Fruit fly (Drosophila melanogaster) whole organism, prepupa: Measurements from ENCODE around the gene Obp28a.

Source experiments
- Blimp-1 ChIP-seq: fragments of 200-800 bp; sonication (Bioruptor generic); optimal IDR thresholded peaks from 3 replicates; lab custom pipeline; 2017; ENCODE audit warnings: missing biosample characterization, missing genetic modification characterization, mild to moderate bottlenecking, moderate library complexity, missing genetic modification reagents
- CG10631 ChIP-seq: fragments of 200-800 bp; sonication (Bioruptor generic); optimal IDR thresholded peaks from 2 replicates; lab custom pipeline; 2016; ENCODE audit warnings: missing biosample characterization, missing genetic modification characterization
- CG10669 ChIP-seq: fragments of 200-800 bp; sonication (Bioruptor generic); optimal IDR thresholded peaks from 3 replicates; lab custom pipeline; 2018; ENCODE audit warnings: missing biosample characterization, mild to moderate bottlenecking, missing genetic modification characterization, moderate library complexity
- CG11294 ChIP-seq: fragments of 200-800 bp; sonication (Bioruptor generic); IDR thresholded peaks from 2 replicates; pipeline ENCODE4 v1.3.6; 2022; ENCODE audit warnings: missing biosample characterization, missing genetic modification characterization
- CG11902 ChIP-seq: fragments of 200-800 bp; sonication (Bioruptor generic); optimal IDR thresholded peaks from 3 replicates; lab custom pipeline; 2016; ENCODE audit warnings: missing biosample characterization, missing genetic modification characterization
- CG1621 ChIP-seq: fragments of 200-800 bp; sonication (Bioruptor generic); optimal IDR thresholded peaks from 3 replicates; lab custom pipeline; 2018; ENCODE audit warnings: missing biosample characterization, mild to moderate bottlenecking, missing genetic modification characterization
- CG32006 ChIP-seq: fragments of 200-800 bp; sonication (Bioruptor generic); optimal IDR thresholded peaks from 3 replicates; lab custom pipeline; 2017; ENCODE audit warnings: missing biosample characterization, mild to moderate bottlenecking, missing genetic modification characterization
- CG6163 ChIP-seq: fragments of 200-800 bp; sonication (Bioruptor generic); IDR thresholded peaks from 3 replicates; pipeline ENCODE4 v1.3.6; 2022; ENCODE audit warnings: missing biosample characterization, missing genetic modification characterization
- CG6276 ChIP-seq: fragments of 200-800 bp; sonication (Bioruptor generic); optimal IDR thresholded peaks from 2 replicates; lab custom pipeline; 2017; ENCODE audit warnings: missing biosample characterization, mild to moderate bottlenecking, missing genetic modification characterization
- CG6808 ChIP-seq: fragments of 200-800 bp; sonication (Bioruptor generic); optimal IDR thresholded peaks from 3 replicates; lab custom pipeline; 2017; ENCODE audit warnings: missing biosample characterization, missing genetic modification characterization, mild to moderate bottlenecking, moderate library complexity, missing genetic modification reagents
- CG7368 ChIP-seq: fragments of 200-800 bp; sonication (Bioruptor generic); optimal IDR thresholded peaks from 3 replicates; lab custom pipeline; 2016; ENCODE audit warnings: missing biosample characterization, missing genetic modification characterization
- CG8119 ChIP-seq: fragments of 200-800 bp; sonication (Bioruptor generic); IDR thresholded peaks from 3 replicates; pipeline ENCODE4 v1.3.6; 2022; ENCODE audit warnings: missing biosample characterization, missing genetic modification characterization
- CG8319 ChIP-seq: fragments of 200-800 bp; sonication (Bioruptor generic); optimal IDR thresholded peaks from 3 replicates; lab custom pipeline; 2016; ENCODE audit warnings: missing biosample characterization, missing genetic modification characterization
- CG9139 ChIP-seq: fragments of 200-800 bp; sonication (Bioruptor generic); optimal IDR thresholded peaks from 3 replicates; lab custom pipeline; 2017; ENCODE audit warnings: missing biosample characterization, mild to moderate bottlenecking, missing genetic modification characterization
- Eip75B ChIP-seq: fragments of 200-800 bp; sonication (Bioruptor generic); optimal IDR thresholded peaks from 3 replicates; lab custom pipeline; 2016; ENCODE audit warnings: missing biosample characterization, missing genetic modification characterization
- Eip78C ChIP-seq: fragments of 200-800 bp; sonication (Bioruptor generic); peaks from one replicate; lab custom pipeline; 2016; ENCODE audit warnings: missing biosample characterization, missing genetic modification characterization
- Eip93F ChIP-seq: fragments of 200-800 bp; sonication (Bioruptor generic); optimal IDR thresholded peaks from 2 replicates; lab custom pipeline; 2016; ENCODE audit warnings: missing biosample characterization, mild to moderate bottlenecking, missing genetic modification characterization
- Ets21C ChIP-seq: fragments of 200-800 bp; sonication (Bioruptor generic); optimal IDR thresholded peaks from 3 replicates; lab custom pipeline; 2016; ENCODE audit warnings: missing biosample characterization, missing genetic modification characterization
- Ets96B ChIP-seq: fragments of 200-800 bp; optimal IDR thresholded peaks from 2 replicates; lab custom pipeline; 2019; ENCODE audit warnings: missing biosample characterization, mild to moderate bottlenecking, missing genetic modification characterization, moderate library complexity
- Hr38 ChIP-seq: sonication (Bioruptor generic); optimal IDR thresholded peaks from 2 replicates; lab custom pipeline; 2016; ENCODE audit warnings: missing biosample characterization, missing genetic modification characterization
- Hr39 ChIP-seq: fragments of 200-800 bp; sonication (Bioruptor generic); optimal IDR thresholded peaks from 2 replicates; lab custom pipeline; 2016; ENCODE audit warnings: missing biosample characterization, missing genetic modification characterization
- Hr4 ChIP-seq: fragments of 200-800 bp; sonication (Bioruptor generic); optimal IDR thresholded peaks from 3 replicates; lab custom pipeline; 2016; ENCODE audit warnings: missing biosample characterization, missing genetic modification characterization
- Met ChIP-seq: fragments of 200-800 bp; sonication (Bioruptor generic); optimal IDR thresholded peaks from 3 replicates; lab custom pipeline; 2016; ENCODE audit warnings: missing biosample characterization, missing genetic modification characterization
- OdsH ChIP-seq: fragments of 200-800 bp; sonication (Bioruptor generic); optimal IDR thresholded peaks from 3 replicates; lab custom pipeline; 2016; ENCODE audit warnings: missing biosample characterization, missing genetic modification characterization
- Smox ChIP-seq: fragments of 200-800 bp; sonication (Bioruptor generic); optimal IDR thresholded peaks from 3 replicates; lab custom pipeline; 2016; ENCODE audit warnings: missing biosample characterization, missing genetic modification characterization
- Sox102F ChIP-seq: fragments of 200-800 bp; sonication (Bioruptor generic); optimal IDR thresholded peaks from 2 replicates; lab custom pipeline; 2016; ENCODE audit warnings: missing biosample characterization, mild to moderate bottlenecking, missing genetic modification characterization
- Sox14 ChIP-seq: fragments of 200-800 bp; sonication (Bioruptor generic); optimal IDR thresholded peaks from 3 replicates; lab custom pipeline; 2016; ENCODE audit warnings: missing biosample characterization, missing genetic modification characterization
- achi ChIP-seq: fragments of 200-800 bp; sonication (Bioruptor generic); optimal IDR thresholded peaks from 3 replicates; lab custom pipeline; 2016; ENCODE audit warnings: missing biosample characterization, missing genetic modification characterization
- dac ChIP-seq: fragments of 200-800 bp; sonication (Bioruptor generic); optimal IDR thresholded peaks from 2 replicates; lab custom pipeline; 2017; ENCODE audit warnings: missing biosample characterization, mild to moderate bottlenecking, missing genetic modification characterization
- dsx ChIP-seq: fragments of 200-800 bp; optimal IDR thresholded peaks from 3 replicates; lab custom pipeline; 2019; ENCODE audit warnings: missing biosample characterization, mild to moderate bottlenecking, missing genetic modification characterization, moderate library complexity; ENCODE audit not compliant: poor library complexity, severe bottlenecking
- eg ChIP-seq: fragments of 200-800 bp; sonication (Bioruptor generic); IDR thresholded peaks from 3 replicates; pipeline ENCODE4 v1.3.6; 2022; ENCODE audit warnings: missing biosample characterization, missing genetic modification characterization
- esn ChIP-seq: fragments of 200-800 bp; sonication (Bioruptor generic); optimal IDR thresholded peaks from 2 replicates; lab custom pipeline; 2016; ENCODE audit warnings: missing biosample characterization, mild to moderate bottlenecking, missing genetic modification characterization, moderate library complexity
- lz ChIP-seq: fragments of 200-800 bp; sonication (Bioruptor generic); optimal IDR thresholded peaks from 3 replicates; lab custom pipeline; 2016; ENCODE audit warnings: missing biosample characterization, missing genetic modification characterization
- net ChIP-seq: fragments of 200-800 bp; sonication (Bioruptor generic); optimal IDR thresholded peaks from 3 replicates; lab custom pipeline; 2016; ENCODE audit warnings: missing biosample characterization, missing genetic modification characterization
- pdm3 ChIP-seq: fragments of 200-800 bp; sonication (Bioruptor generic); optimal IDR thresholded peaks from 3 replicates; lab custom pipeline; 2016; ENCODE audit warnings: missing biosample characterization, missing genetic modification characterization
- salr ChIP-seq, 2 experiments: fragments of 200-800 bp; sonication (Bioruptor generic); optimal IDR thresholded peaks; 3 replicates each; lab custom pipeline; 2016 to 2018; ENCODE audit warnings: missing biosample characterization in 2 of 2, missing genetic modification characterization in 2 of 2, mild to moderate bottlenecking in 1 of 2
- spab ChIP-seq: fragments of 200-800 bp; sonication (Bioruptor generic); optimal IDR thresholded peaks from 2 replicates; lab custom pipeline; 2017; ENCODE audit warnings: missing biosample characterization, mild to moderate bottlenecking, missing genetic modification characterization, missing genetic modification reagents
- ss ChIP-seq, 2 experiments: fragments of 200-800 bp; sonication (Bioruptor generic); optimal IDR thresholded peaks; 2 replicates in 1 of 2; 3 replicates in 1 of 2; lab custom pipeline; 2017 to 2018; ENCODE audit warnings: mild to moderate bottlenecking in 2 of 2, missing biosample characterization in 2 of 2, missing genetic modification characterization in 2 of 2, moderate library complexity in 1 of 2
- svp ChIP-seq: fragments of 200-800 bp; sonication (Bioruptor generic); peaks from one replicate; lab custom pipeline; 2016; ENCODE audit warnings: missing biosample characterization, missing genetic modification characterization
- topi ChIP-seq: fragments of 200-800 bp; sonication (Bioruptor generic); optimal IDR thresholded peaks from 3 replicates; lab custom pipeline; 2016; ENCODE audit warnings: missing biosample characterization, missing genetic modification characterization
- vri ChIP-seq: fragments of 200-800 bp; sonication (Bioruptor generic); optimal IDR thresholded peaks from 3 replicates; lab custom pipeline; 2016; ENCODE audit warnings: missing biosample characterization, mild to moderate bottlenecking, missing genetic modification characterization

Obp28a gene

DNA sequence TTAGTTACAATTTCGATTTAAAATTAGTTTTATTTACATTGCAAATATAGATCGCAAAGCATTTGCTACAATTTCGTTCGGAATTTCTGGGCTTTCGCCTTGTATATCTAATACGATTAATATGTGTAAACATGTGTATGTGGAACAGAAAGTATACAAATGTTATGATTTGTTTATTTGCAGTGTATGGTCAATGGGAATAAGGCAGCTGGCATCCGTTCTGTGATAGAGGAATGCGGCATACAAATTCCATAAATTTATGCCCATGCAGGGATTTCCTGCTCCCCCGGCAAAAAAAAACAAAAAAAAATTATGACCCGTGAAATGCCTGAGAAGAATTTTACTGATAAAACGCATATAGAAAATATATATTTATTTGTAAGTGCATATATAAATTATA, 10.9 kb downstream of the Obp28a start:
- peak; percentile 28 for TF ChIP-seq esn (GFP tag; lab: Kevin White, UChicago)
- peak; percentile 38 for TF ChIP-seq Sox102F (GFP tag; lab: Kevin White, UChicago)
- no peak for TF ChIP-seq Blimp-1 (GFP tag; lab: Kevin White, UChicago)

DNA sequence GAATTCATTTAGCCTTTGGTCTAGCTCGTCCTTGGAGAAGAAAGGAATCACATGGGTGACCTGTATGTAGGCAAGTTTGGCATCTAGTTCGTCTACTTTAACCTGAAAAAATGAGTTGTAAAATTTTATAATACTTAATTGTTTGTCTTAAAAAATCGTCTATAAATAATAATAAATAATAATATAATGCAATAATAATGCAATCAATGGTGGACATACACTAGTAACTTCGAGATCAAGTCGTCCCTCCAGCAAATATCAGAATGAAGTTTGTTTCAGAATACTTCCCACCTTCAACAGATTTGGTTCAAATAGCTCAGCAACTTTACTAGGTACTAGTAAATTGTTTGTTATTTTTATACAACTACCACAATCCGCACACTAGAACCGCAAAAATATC, 22.8 kb downstream of the Obp28a start, which contains the start of gene CG6441:
Gene CG6441, plus strand, starts transcription at position 301 of the 400 bp plus-strand sequence.
- TF ChIP-seq OdsH (GFP tag; lab: Kevin White, UChicago) (no peak), Eip93F (no peak), CG11294 (no peak), CG8319 (no peak), lz (GFP tag; lab: Kevin White, UChicago) (no peak), CG10631 (GFP tag; lab: Kevin White, UChicago) (no peak), CG9139 (GFP tag; lab: Kevin White, UChicago) (no peak), topi (no peak), Sox102F (GFP tag; lab: Kevin White, UChicago) (no peak), CG1621 (no peak), dac (GFP tag; lab: Kevin White, UChicago) (no peak), Hr39 (GFP tag; lab: Kevin White, UChicago) (no peak), net (GFP tag; lab: Kevin White, UChicago) (no peak), Hr4 (GFP tag; lab: Kevin White, UChicago) (no peak), CG32006 (GFP tag; lab: Kevin White, UChicago) (no peak), dsx (GFP tag; lab: Kevin White, UChicago) (no peak), vri (GFP tag; lab: Kevin White, UChicago) (no peak), Ets21C (no peak)

DNA sequence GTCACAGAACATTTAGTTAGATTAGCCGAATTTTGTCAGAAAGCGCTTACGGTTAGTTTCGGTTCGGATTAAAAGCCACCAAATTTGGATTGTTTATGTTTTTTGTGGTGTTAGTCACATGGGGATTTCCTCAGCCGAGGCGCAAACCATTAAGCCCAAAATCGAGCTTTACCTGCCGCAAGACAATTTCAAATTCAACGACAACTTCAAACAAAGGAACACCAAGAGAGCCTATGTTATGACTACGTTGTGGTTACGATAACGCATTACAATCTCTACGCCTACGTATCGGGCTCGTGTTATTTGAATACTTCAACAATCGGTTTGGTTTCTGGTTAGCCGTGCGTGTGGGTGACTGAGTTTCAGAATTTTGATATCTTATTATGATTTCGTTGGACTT, 23.9 kb downstream of the Obp28a start:
- TF ChIP-seq OdsH (GFP tag; lab: Kevin White, UChicago) (no peak), CG8119 (no peak), spab (GFP tag; lab: Kevin White, UChicago) (no peak), esn (GFP tag; lab: Kevin White, UChicago) (no peak), ss (GFP tag; optimal IDR thresholded peaks at IDR 0.05; lab: Kevin White, UChicago) (no peak), Hr4 (GFP tag; lab: Kevin White, UChicago) (no peak), Sox14 (no peak), CG6276 (GFP tag; lab: Kevin White, UChicago) (no peak), Met (GFP tag; lab: Kevin White, UChicago) (no peak), eg (GFP tag; lab: Robert Waterston, UW) (no peak), Ets21C (no peak), CG11902 (GFP tag; lab: Kevin White, UChicago) (no peak), Ets96B (tag; lab: Kevin White, UChicago) (no peak), CG7368 (no peak), CG1621 (no peak), salr (GFP tag; optimal IDR thresholded peaks at IDR 0.05; lab: Kevin White, UChicago) (no peak), topi (no peak), Smox (GFP tag; lab: Kevin White, UChicago) (no peak)

DNA sequence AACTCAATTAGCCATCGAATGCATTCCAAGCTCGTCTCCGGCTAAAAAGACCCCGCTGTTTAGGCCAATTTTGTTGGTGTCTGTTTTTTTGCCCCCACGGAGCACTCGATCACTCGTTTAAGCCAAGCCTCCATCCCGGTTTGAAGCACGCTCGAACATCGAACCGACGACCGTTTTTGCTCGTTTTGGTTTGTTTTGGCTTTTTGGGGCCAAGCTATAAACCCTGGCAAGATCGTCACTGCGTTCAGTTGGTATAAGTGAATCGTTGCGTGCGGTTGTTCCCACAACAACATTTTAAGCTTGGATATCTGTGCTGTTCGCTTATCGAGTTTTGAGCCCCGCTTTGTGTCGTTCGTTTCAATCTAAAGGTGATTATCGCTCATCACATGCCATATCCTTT, 30.9 kb downstream of the Obp28a start, which contains the start of gene CG6055:
Gene CG6055, plus strand, starts transcription at position 240 of the 400 bp plus-strand sequence.
- TF ChIP-seq Hr38 (GFP tag; lab: Kevin White, UChicago) (no peak), CG8319 (no peak), pdm3 (peak; percentile 4), CG10631 (GFP tag; lab: Kevin White, UChicago) (no peak), lz (GFP tag; lab: Kevin White, UChicago) (no peak), topi (no peak), net (GFP tag; lab: Kevin White, UChicago) (peak; percentile 44), eg (GFP tag; lab: Robert Waterston, UW) (peak; percentile 49; the same call in 1 of the 3 replicates), CG11902 (GFP tag; lab: Kevin White, UChicago) (no peak), ss (GFP tag; optimal IDR thresholded peaks at IDR 0.05; lab: Kevin White, UChicago) (peak; percentile 71 to 77), CG8119 (peak; percentile 61; the same call in 2 of the 3 replicates), Eip75B (GFP tag; lab: Kevin White, UChicago) (peak; percentile 15), achi (peak; percentile 7), CG6276 (GFP tag; lab: Kevin White, UChicago) (peak; percentile 38), CG1621 (peak; percentile 72), CG6163 (peak; percentile 54; the same call in 1 of the 3 replicates), Hr39 (GFP tag; lab: Kevin White, UChicago) (no peak), CG6808 (peak; percentile 66), salr (GFP tag; optimal IDR thresholded peaks at IDR 0.05; lab: Kevin White, UChicago) (peak; percentile 17 to 30), CG9139 (GFP tag; lab: Kevin White, UChicago) (peak; percentile 65), svp (GFP tag; lab: Kevin White, UChicago) (no peak), dsx (GFP tag; lab: Kevin White, UChicago) (peak; percentile 63), spab (GFP tag; lab: Kevin White, UChicago) (peak; percentile 25), CG10669 (GFP tag; lab: Kevin White, UChicago) (no peak), Eip78C (GFP tag; lab: Kevin White, UChicago) (peak; percentile 61)
